Worm (Caenorhabditis elegans) whole organism, L4 larva: Measurements from ENCODE around the gene C08F11.3.
A peak's percentile ranks its signal among the peaks of the same experiment; 100 is the strongest.

ENCODE experiments used
- F49E8.2 ChIP-seq: sonication (generic microtip); optimal IDR thresholded peaks from 2 replicates; lab custom pipeline; 2016; ENCODE audit warnings: missing compliant biosample characterization, mild to moderate bottlenecking, missing genetic modification characterization, borderline replicate concordance
- T20F7.1 ChIP-seq: fragments of 200-800 bp; sonication (Bioruptor generic); optimal IDR thresholded peaks from 2 replicates; lab custom pipeline; 2018; ENCODE audit warnings: mild to moderate bottlenecking, missing genetic modification characterization, missing compliant biosample characterization
- Y48G9A.11 ChIP-seq: fragments of 200-800 bp; sonication (Bioruptor generic); IDR thresholded peaks from 2 replicates; pipeline ENCODE4 v1.3.6; 2022; ENCODE audit warnings: missing genetic modification reagents, missing genetic modification characterization, missing compliant biosample characterization
- Y75B8A.6 ChIP-seq: fragments of 200-800 bp; sonication (Bioruptor generic); IDR thresholded peaks from 2 replicates; pipeline ENCODE4 v1.3.6; 2022; ENCODE audit warnings: missing genetic modification reagents, missing genetic modification characterization, missing compliant biosample characterization
- attf-4 ChIP-seq: sonication (generic microtip); optimal IDR thresholded peaks from 3 replicates; lab custom pipeline; 2017; ENCODE audit warnings: missing biosample characterization, missing genetic modification characterization
- ceh-28 ChIP-seq: fragments of 150-350 bp; optimal IDR thresholded peaks from 2 replicates; lab custom pipeline; 2014; ENCODE audit warnings: missing biosample characterization, missing genetic modification reagents, missing genetic modification characterization
- ceh-32 ChIP-seq: sonication (generic microtip); optimal IDR thresholded peaks from 2 replicates; lab custom pipeline; 2016; ENCODE audit warnings: mild to moderate bottlenecking, missing genetic modification characterization, missing compliant biosample characterization; ENCODE audit not compliant: poor library complexity
- ceh-62 ChIP-seq: sonication (generic microtip); optimal IDR thresholded peaks from 2 replicates; lab custom pipeline; 2017; ENCODE audit warnings: missing biosample characterization, missing genetic modification characterization
- daf-12 ChIP-seq: fragments of 150-350 bp; optimal IDR thresholded peaks from 2 replicates; lab custom pipeline; 2014; ENCODE audit warnings: missing biosample characterization, missing genetic modification reagents, missing genetic modification characterization
- daf-16 ChIP-seq, 3 experiments: sonication (generic microtip); optimal IDR thresholded peaks; 2 replicates each; lab custom pipeline; 2016 to 2017; ENCODE audit warnings: missing genetic modification characterization in 3 of 3, missing genetic modification reagents in 3 of 3, mild to moderate bottlenecking in 2 of 3, missing compliant biosample characterization in 2 of 3, missing biosample characterization in 1 of 3, moderate library complexity in 1 of 3
- daf-19 ChIP-seq: fragments of 200-800 bp; sonication (Bioruptor generic); conservative IDR thresholded peaks from 2 replicates; pipeline ENCODE4 v1.3.6; 2022; ENCODE audit warnings: missing genetic modification characterization, missing compliant biosample characterization
- dpl-1 ChIP-seq: fragments of 150-350 bp; optimal IDR thresholded peaks from 2 replicates; lab custom pipeline; 2014; ENCODE audit warnings: missing biosample characterization, missing genetic modification reagents, missing genetic modification characterization
- dve-1 ChIP-seq: sonication (generic microtip); optimal IDR thresholded peaks from 2 replicates; lab custom pipeline; 2017; ENCODE audit warnings: antibody characterized with exemption, mild to moderate bottlenecking, missing genetic modification characterization, missing compliant biosample characterization; ENCODE audit not compliant: insufficient read depth
- fkh-10 ChIP-seq: fragments of 150-350 bp; optimal IDR thresholded peaks from 2 replicates; lab custom pipeline; 2014; ENCODE audit warnings: missing biosample characterization, missing genetic modification reagents, missing genetic modification characterization
- fos-1 ChIP-seq: fragments of 150-350 bp; optimal IDR thresholded peaks from 2 replicates; lab custom pipeline; 2014; ENCODE audit warnings: missing biosample characterization, missing genetic modification characterization
- hlh-11 ChIP-seq: fragments of 200-800 bp; sonication (Bioruptor generic); optimal IDR thresholded peaks from 2 replicates; lab custom pipeline; 2018; ENCODE audit warnings: mild to moderate bottlenecking, missing genetic modification characterization, missing compliant biosample characterization
- hmg-1.1 ChIP-seq: fragments of 200-800 bp; sonication (Bioruptor generic); IDR thresholded peaks from 2 replicates; pipeline ENCODE4 v1.3.6; 2022; ENCODE audit warnings: missing genetic modification reagents, missing genetic modification characterization, missing compliant biosample characterization
- lir-3 ChIP-seq: sonication (generic microtip); optimal IDR thresholded peaks from 2 replicates; lab custom pipeline; 2016; ENCODE audit warnings: mild to moderate bottlenecking, missing genetic modification characterization, missing compliant biosample characterization
- mxl-2 ChIP-seq: fragments of 200-800 bp; sonication (Bioruptor generic); conservative IDR thresholded peaks from 2 replicates; pipeline ENCODE4 v1.3.6; 2022; ENCODE audit warnings: missing genetic modification reagents, missing genetic modification characterization, missing compliant biosample characterization
- mxl-3 ChIP-seq: fragments of 200-800 bp; sonication (Bioruptor generic); optimal IDR thresholded peaks from 2 replicates; lab custom pipeline; 2018; ENCODE audit warnings: mild to moderate bottlenecking, missing genetic modification characterization, missing compliant biosample characterization
- nhr-11 ChIP-seq: fragments of 150-350 bp; optimal IDR thresholded peaks from 2 replicates; lab custom pipeline; 2014; ENCODE audit warnings: missing biosample characterization, missing genetic modification characterization
- nhr-28 ChIP-seq: fragments of 150-350 bp; optimal IDR thresholded peaks from 2 replicates; lab custom pipeline; 2014; ENCODE audit warnings: missing biosample characterization, missing genetic modification characterization
- nhr-41 ChIP-seq: fragments of 200-800 bp; sonication (Bioruptor generic); IDR thresholded peaks from 2 replicates; pipeline ENCODE4 v1.3.6; 2022; ENCODE audit warnings: missing genetic modification reagents, missing genetic modification characterization, missing compliant biosample characterization
- nhr-48 ChIP-seq: sonication (generic microtip); optimal IDR thresholded peaks from 2 replicates; lab custom pipeline; 2016; ENCODE audit warnings: mild to moderate bottlenecking, missing genetic modification characterization, missing compliant biosample characterization
- nhr-77 ChIP-seq: fragments of 150-350 bp; optimal IDR thresholded peaks from 2 replicates; lab custom pipeline; 2014; ENCODE audit warnings: missing biosample characterization, missing genetic modification characterization
- pha-4 ChIP-seq, 2 experiments: fragments of 150-350 bp in 1 of 2; fragments of 200-800 bp in 1 of 2; sonication (Bioruptor generic) in 1 of 2; IDR thresholded peaks in 1 of 2; optimal IDR thresholded peaks in 1 of 2; 2 replicates each; pipeline versions ENCODE4 v1.3.6 to Lab custom; 2014 to 2022; ENCODE audit warnings: missing genetic modification characterization in 2 of 2, missing genetic modification reagents in 2 of 2, missing biosample characterization in 1 of 2, missing compliant biosample characterization in 1 of 2
- php-3 ChIP-seq: fragments of 200-800 bp; sonication (Bioruptor generic); IDR thresholded peaks from 2 replicates; pipeline ENCODE4 v1.3.6; 2022; ENCODE audit warnings: missing genetic modification reagents, missing genetic modification characterization, missing compliant biosample characterization
- pqm-1 ChIP-seq: sonication (generic microtip); optimal IDR thresholded peaks from 2 replicates; lab custom pipeline; 2017; ENCODE audit warnings: missing biosample characterization, missing genetic modification characterization
- rbr-2 ChIP-seq: sonication (generic microtip); optimal IDR thresholded peaks from 2 replicates; lab custom pipeline; 2016; ENCODE audit warnings: missing genotype, missing genetic modification characterization, missing compliant biosample characterization
- snpc-1.2 ChIP-seq: fragments of 200-800 bp; sonication (Bioruptor generic); IDR thresholded peaks from 2 replicates; pipeline ENCODE4 v1.3.6; 2022; ENCODE audit warnings: missing genetic modification reagents, missing genetic modification characterization, missing compliant biosample characterization
- spr-1 ChIP-seq: sonication (generic microtip); optimal IDR thresholded peaks from 2 replicates; lab custom pipeline; 2016; ENCODE audit warnings: mild to moderate bottlenecking, missing genetic modification characterization, missing compliant biosample characterization
- spr-3 ChIP-seq: fragments of 200-800 bp; sonication (Bioruptor generic); optimal IDR thresholded peaks from 2 replicates; lab custom pipeline; 2018; ENCODE audit warnings: mild to moderate bottlenecking, missing genetic modification characterization, missing compliant biosample characterization
- unc-130 ChIP-seq: sonication (generic microtip); optimal IDR thresholded peaks from 2 replicates; lab custom pipeline; 2016; ENCODE audit warnings: missing genetic modification reagents, missing genetic modification characterization, missing compliant biosample characterization
- unc-62 ChIP-seq, 3 experiments: fragments of 150-350 bp in 1 of 3; sonication (generic microtip); optimal IDR thresholded peaks in 2 of 3; peaks in 1 of 3; 1 replicate in 1 of 3; 2 replicates in 2 of 3; lab custom pipeline; 2014 to 2017; ENCODE audit warnings: missing biosample characterization in 3 of 3, missing genetic modification characterization in 3 of 3, missing genetic modification reagents in 3 of 3, missing genotype in 1 of 3
- zag-1 ChIP-seq: fragments of 150-350 bp; optimal IDR thresholded peaks from 2 replicates; lab custom pipeline; 2014; ENCODE audit warnings: missing biosample characterization, missing genetic modification characterization
- zfp-3 ChIP-seq: fragments of 200-800 bp; sonication (Bioruptor generic); conservative IDR thresholded peaks from 2 replicates; pipeline ENCODE4 v1.3.6; 2022; ENCODE audit warnings: missing genetic modification reagents, missing genetic modification characterization, missing compliant biosample characterization
- zip-11 ChIP-seq: fragments of 200-800 bp; sonication (Bioruptor generic); IDR thresholded peaks from 2 replicates; pipeline ENCODE4 v1.3.6; 2022; ENCODE audit warnings: missing genetic modification characterization, missing compliant biosample characterization
- ztf-11 ChIP-seq: fragments of 150-350 bp; optimal IDR thresholded peaks from 2 replicates; lab custom pipeline; 2014; ENCODE audit warnings: missing biosample characterization, missing genetic modification characterization

C08F11.3 gene

ce11 chrIV:13601428-13601827, 17.9 kb upstream of the C08F11.3 start (continued):
- TF ChIP-seq rbr-2 (no peak), snpc-1.2 (GFP tag; lab: Robert Waterston, UW) (peak; percentile 97), ceh-62 (no peak), daf-16 (GFP tag; optimal IDR thresholded peaks at IDR 0.05; lab: Kevin White, UChicago) (no peak), daf-16 (tag; optimal IDR thresholded peaks at IDR 0.05; lab: Kevin White, UChicago) (no peak), nhr-48 (tag; lab: Kevin White, UChicago) (no peak), F49E8.2 (tag; lab: Kevin White, UChicago) (peak; percentile 53), Y48G9A.11 (GFP tag; lab: Robert Waterston, UW) (0 out of 2 replicates have a peak, but pooled peaks have one; percentile 15), pha-4 (GFP tag; IDR thresholded peaks at IDR 0.05; lab: Robert Waterston, UW) (no peak), pha-4 (tag; optimal IDR thresholded peaks at IDR 0.05; lab: Kevin White, UChicago) (no peak), zip-11 (GFP tag; lab: Robert Waterston, UW) (no peak), ceh-28 (no peak), nhr-41 (GFP tag; lab: Robert Waterston, UW) (no peak), hlh-11 (no peak)
- TF ChIP-seq, all 104 proteins: peak for 4

DNA sequence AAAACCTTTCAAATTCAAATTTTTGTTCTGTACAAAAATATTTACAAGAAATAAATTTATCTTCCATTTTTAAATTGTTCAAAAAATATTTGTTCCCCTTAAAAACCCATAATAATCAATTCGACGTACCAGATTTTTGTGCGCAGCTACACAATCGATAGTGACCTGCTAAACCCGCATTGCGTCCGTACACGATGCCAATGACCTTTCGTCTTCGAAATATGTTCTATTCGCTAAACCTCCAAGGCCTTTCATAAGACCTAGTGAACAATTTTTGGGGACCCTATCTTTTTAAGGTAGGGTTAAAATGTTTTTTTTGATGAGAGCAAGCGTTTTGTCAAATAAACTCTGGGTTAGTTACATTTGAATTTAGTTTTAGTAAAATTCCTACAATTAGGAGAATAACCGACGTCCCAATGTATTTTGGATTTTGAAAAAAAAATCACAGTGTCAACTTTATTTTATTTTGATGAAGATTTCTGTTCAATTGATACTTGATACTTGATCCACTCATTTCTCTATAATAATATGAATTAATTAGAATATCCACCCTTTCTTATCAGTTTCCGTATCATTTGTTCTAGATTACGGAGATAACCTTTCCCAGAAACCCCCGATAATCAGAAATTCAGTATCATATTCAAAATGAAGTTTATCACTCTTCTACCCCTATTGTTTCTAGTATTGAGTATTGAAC, 17.2 kb upstream of the C08F11.3 start, which contains the start of gene Y45F10B.59:
TSS of gene Y45F10B.59 (plus strand) at position 647 of the 697 bp plus-strand sequence.
- TF ChIP-seq ceh-32 (tag; lab: Kevin White, UChicago) = no peak
- TF ChIP-seq spr-1 = no peak
- peak; percentile 91 for TF ChIP-seq snpc-1.2 (GFP tag; lab: Robert Waterston, UW)
- TF ChIP-seq mxl-3 (GFP tag; lab: Kevin White, UChicago) = no peak
- no peak for TF ChIP-seq php-3
- TF ChIP-seq zag-1 (tag; lab: Kevin White, UChicago) = no peak
- TF ChIP-seq mxl-2 = no peak

DNA sequence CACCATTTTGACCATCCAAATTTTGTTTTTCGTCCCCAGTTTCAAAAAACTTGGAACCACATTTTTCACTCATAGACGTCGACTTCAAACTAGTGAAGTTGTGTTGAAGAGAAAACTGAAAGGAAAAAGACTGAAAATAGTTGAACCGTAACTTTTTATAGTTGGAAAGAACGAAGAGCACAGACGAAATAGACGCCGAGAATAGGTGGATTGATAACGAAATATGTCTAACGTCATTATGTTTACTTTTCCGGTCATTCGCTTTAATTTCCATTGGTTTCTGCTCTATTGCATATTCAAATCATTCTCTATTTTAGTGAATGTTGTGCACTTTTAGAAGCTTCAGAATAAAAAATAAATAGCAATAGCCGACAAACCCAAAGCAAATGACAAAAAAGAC, 9.5 kb upstream of the C08F11.3 start, which contains the start of gene C08F11.13:
TSS of gene C08F11.13 (minus strand) at position 138 of the 400 bp plus-strand sequence.
- TF ChIP-seq T20F7.1 (GFP tag; lab: Kevin White, UChicago) = no peak
- TF ChIP-seq daf-16 (GFP tag; optimal IDR thresholded peaks at IDR 0.05; lab: Kevin White, UChicago) = no peak
- TF ChIP-seq daf-16 (tag; optimal IDR thresholded peaks at IDR 0.05; lab: Kevin White, UChicago) = peak; percentile 89
- peak in 1 of 2 experiments; percentile 54 for TF ChIP-seq unc-62 (GFP tag; optimal IDR thresholded peaks at IDR 0.05 in 1 of 2; lab: Kevin White, UChicago)
- no peak for TF ChIP-seq unc-62 (tag; optimal IDR thresholded peaks at IDR 0.05; lab: Kevin White, UChicago)
- peak; percentile 59 for TF ChIP-seq nhr-28 (tag; lab: Kevin White, UChicago)
- peak; percentile 44 for TF ChIP-seq dve-1 (tag; lab: Kevin White, UChicago)
- TF ChIP-seq ztf-11 (tag; lab: Kevin White, UChicago) = no peak
- TF ChIP-seq pqm-1 (tag; lab: Kevin White, UChicago) = peak; percentile 23
- peak; percentile 7 for TF ChIP-seq nhr-77 (tag; lab: Kevin White, UChicago)

ce11 chrIV:13623533-13623932, 4.2 kb downstream of the C08F11.3 start, which contains the start of gene C08F11.1:
C08F11.1 (plus strand) TSS chrIV:13623833.
- no peak for TF ChIP-seq nhr-11 (tag; lab: Kevin White, UChicago)
- no peak for TF ChIP-seq spr-3 (GFP tag; lab: Kevin White, UChicago)
- no peak for TF ChIP-seq hmg-1.1
- no peak for TF ChIP-seq daf-12 (tag; lab: Kevin White, UChicago)
- TF ChIP-seq nhr-41 (GFP tag; lab: Robert Waterston, UW) = no peak
- TF ChIP-seq daf-19 (GFP tag; lab: Robert Waterston, UW) = no peak
- no peak for TF ChIP-seq dpl-1 (GFP tag; lab: Kevin White, UChicago)
- no peak for TF ChIP-seq Y75B8A.6 (GFP tag; lab: Robert Waterston, UW)
- no peak for TF ChIP-seq zfp-3 (GFP tag; lab: Robert Waterston, UW)
- no peak for TF ChIP-seq lir-3 (tag; lab: Kevin White, UChicago)
- TF ChIP-seq pha-4 (GFP tag; IDR thresholded peaks at IDR 0.05; lab: Robert Waterston, UW) = no peak
- no peak for TF ChIP-seq pha-4 (tag; optimal IDR thresholded peaks at IDR 0.05; lab: Kevin White, UChicago)
- TF ChIP-seq attf-4 = no peak
- no peak for TF ChIP-seq fkh-10 (GFP tag; lab: Kevin White, UChicago)
- no peak for TF ChIP-seq fos-1 (tag; lab: Kevin White, UChicago)
- TF ChIP-seq ceh-32 (tag; lab: Kevin White, UChicago) = no peak
- no peak for TF ChIP-seq unc-130 (GFP tag; lab: Kevin White, UChicago)
- TF ChIP-seq, all 104 proteins: peak for 0
